Worm (Caenorhabditis elegans) whole organism, L2 larva: ENCODE data around the gene daf-1.
A peak's percentile ranks its signal among the peaks of the same experiment; 100 is the strongest.

Experiments used
- C34F6.9 ChIP-seq: fragments of 150-350 bp; optimal IDR thresholded peaks from 2 replicates; lab custom pipeline; 2014; ENCODE audit warnings: missing biosample characterization, missing genetic modification characterization
- F13H6.1 ChIP-seq: sonication (generic microtip); optimal IDR thresholded peaks from 2 replicates; lab custom pipeline; 2016; ENCODE audit warnings: missing genetic modification characterization, missing compliant biosample characterization
- Y55F3AM.14 ChIP-seq: fragments of 200-800 bp; sonication (Bioruptor generic); optimal IDR thresholded peaks from 2 replicates; lab custom pipeline; 2018; ENCODE audit warnings: mild to moderate bottlenecking, missing genetic modification characterization, missing compliant biosample characterization
- ZK546.5 ChIP-seq: sonication (generic microtip); optimal IDR thresholded peaks from 2 replicates; lab custom pipeline; 2017; ENCODE audit warnings: missing biosample characterization, missing genetic modification characterization
- alr-1 ChIP-seq: fragments of 150-350 bp; optimal IDR thresholded peaks from 2 replicates; lab custom pipeline; 2014; ENCODE audit warnings: missing biosample characterization, missing genetic modification characterization
- aly-2 ChIP-seq: fragments of 150-350 bp; optimal IDR thresholded peaks from 2 replicates; lab custom pipeline; 2014; ENCODE audit warnings: missing biosample characterization, missing genetic modification characterization
- ama-1 ChIP-seq: fragments of 150-350 bp; optimal IDR thresholded peaks from 2 replicates; lab custom pipeline; 2018; ENCODE audit warnings: inconsistent platforms
- blmp-1 ChIP-seq: sonication (generic microtip); optimal IDR thresholded peaks from 2 replicates; lab custom pipeline; 2017; ENCODE audit warnings: missing genetic modification characterization, mild to moderate bottlenecking, missing compliant biosample characterization, antibody characterized with exemption, moderate library complexity; ENCODE audit not compliant: insufficient read depth
- ceh-16 ChIP-seq: fragments of 150-350 bp; optimal IDR thresholded peaks from 2 replicates; lab custom pipeline; 2014; ENCODE audit warnings: missing biosample characterization, missing genetic modification characterization
- ceh-82 ChIP-seq: fragments of 150-350 bp; optimal IDR thresholded peaks from 2 replicates; lab custom pipeline; 2014; ENCODE audit warnings: missing biosample characterization, missing genetic modification characterization
- dmd-4 ChIP-seq: sonication (generic microtip); optimal IDR thresholded peaks from 2 replicates; lab custom pipeline; 2017; ENCODE audit warnings: missing biosample characterization, missing genetic modification characterization
- egl-27 ChIP-seq: sonication (generic microtip); optimal IDR thresholded peaks from 3 replicates; lab custom pipeline; 2017; ENCODE audit warnings: missing biosample characterization, missing genetic modification reagents, missing genetic modification characterization
- elt-1 ChIP-seq: fragments of 150-350 bp; optimal IDR thresholded peaks from 2 replicates; lab custom pipeline; 2014; ENCODE audit warnings: missing biosample characterization, missing genetic modification characterization
- fos-1 ChIP-seq: fragments of 150-350 bp; optimal IDR thresholded peaks from 2 replicates; lab custom pipeline; 2014; ENCODE audit warnings: missing biosample characterization, missing genetic modification characterization
- gmeb-1 ChIP-seq: fragments of 150-350 bp; optimal IDR thresholded peaks from 2 replicates; lab custom pipeline; 2014; ENCODE audit warnings: missing biosample characterization, missing genetic modification characterization
- lin-11 ChIP-seq: fragments of 150-350 bp; sonication (generic microtip); optimal IDR thresholded peaks from 2 replicates; lab custom pipeline; 2014; ENCODE audit warnings: missing biosample characterization, missing genetic modification characterization, inconsistent platforms, mixed read lengths
- lin-13 ChIP-seq: fragments of 150-350 bp; optimal IDR thresholded peaks from 2 replicates; lab custom pipeline; 2014; ENCODE audit warnings: missing biosample characterization, missing genetic modification reagents, missing genetic modification characterization
- lin-39 ChIP-seq: fragments of 150-350 bp; optimal IDR thresholded peaks from 2 replicates; lab custom pipeline; 2014; ENCODE audit warnings: missing biosample characterization, missing genetic modification reagents, missing genetic modification characterization
- lsy-2 ChIP-seq, 2 experiments: fragments of 150-350 bp in 1 of 2; sonication (generic microtip) in 1 of 2; optimal IDR thresholded peaks; 2 replicates each; lab custom pipeline; 2014 to 2017; ENCODE audit warnings: missing biosample characterization in 2 of 2, missing genetic modification characterization in 2 of 2
- mdl-1 ChIP-seq, 2 experiments: fragments of 150-350 bp in 1 of 2; sonication (generic microtip) in 1 of 2; optimal IDR thresholded peaks; 2 replicates each; lab custom pipeline; 2017; ENCODE audit warnings: missing biosample characterization in 2 of 2, missing genetic modification characterization in 2 of 2
- nhr-10 ChIP-seq: sonication (generic microtip); optimal IDR thresholded peaks from 2 replicates; lab custom pipeline; 2017; ENCODE audit warnings: missing biosample characterization, missing genetic modification characterization
- nhr-11 ChIP-seq: fragments of 150-350 bp; optimal IDR thresholded peaks from 2 replicates; lab custom pipeline; 2014; ENCODE audit warnings: missing biosample characterization, missing genetic modification characterization
- nhr-12 ChIP-seq: fragments of 150-350 bp; optimal IDR thresholded peaks from 2 replicates; lab custom pipeline; 2014; ENCODE audit warnings: missing biosample characterization, missing genetic modification characterization
- nhr-129 ChIP-seq: fragments of 150-350 bp; optimal IDR thresholded peaks from 2 replicates; lab custom pipeline; 2014; ENCODE audit warnings: missing biosample characterization, missing genetic modification characterization
- nhr-21 ChIP-seq: fragments of 150-350 bp; optimal IDR thresholded peaks from 2 replicates; lab custom pipeline; 2014; ENCODE audit warnings: missing biosample characterization, missing genetic modification characterization
- nhr-25 ChIP-seq: fragments of 150-350 bp; sonication (generic microtip); optimal IDR thresholded peaks from 3 replicates; lab custom pipeline; 2014; ENCODE audit warnings: missing biosample characterization, missing genetic modification characterization
- nhr-6 ChIP-seq: fragments of 150-350 bp; optimal IDR thresholded peaks from 2 replicates; lab custom pipeline; 2014; ENCODE audit warnings: missing biosample characterization, missing genetic modification characterization
- peb-1 ChIP-seq: fragments of 150-350 bp; optimal IDR thresholded peaks from 2 replicates; lab custom pipeline; 2014; ENCODE audit warnings: missing biosample characterization, missing genetic modification characterization
- sem-4 ChIP-seq: fragments of 150-350 bp; optimal IDR thresholded peaks from 2 replicates; lab custom pipeline; 2014; ENCODE audit warnings: missing biosample characterization, missing genetic modification reagents, missing genetic modification characterization
- sma-3 ChIP-seq: sonication (generic microtip); optimal IDR thresholded peaks from 2 replicates; lab custom pipeline; 2016; ENCODE audit warnings: missing genetic modification reagents, missing genetic modification characterization, missing compliant biosample characterization
- sma-9 ChIP-seq, 2 experiments: fragments of 150-350 bp in 1 of 2; sonication (generic microtip) in 1 of 2; optimal IDR thresholded peaks; 2 replicates each; lab custom pipeline; 2014 to 2016; ENCODE audit warnings: missing genetic modification characterization in 2 of 2, mild to moderate bottlenecking in 1 of 2, missing biosample characterization in 1 of 2, missing compliant biosample characterization in 1 of 2, missing genetic modification reagents in 1 of 2, moderate library complexity in 1 of 2
- snpc-4 ChIP-seq: fragments of 150-350 bp; optimal IDR thresholded peaks from 2 replicates; lab custom pipeline; 2014; ENCODE audit warnings: missing biosample characterization, missing genetic modification characterization
- unc-39 ChIP-seq: fragments of 150-350 bp; optimal IDR thresholded peaks from 2 replicates; lab custom pipeline; 2014; ENCODE audit warnings: missing biosample characterization, missing genetic modification characterization
- unc-55 ChIP-seq: fragments of 150-350 bp; sonication (generic microtip); optimal IDR thresholded peaks from 3 replicates; lab custom pipeline; 2014; ENCODE audit warnings: missing biosample characterization, missing genetic modification reagents, missing genetic modification characterization
- zag-1 ChIP-seq: fragments of 150-350 bp; optimal IDR thresholded peaks from 2 replicates; lab custom pipeline; 2014; ENCODE audit warnings: missing biosample characterization, missing genetic modification characterization
- ztf-4 ChIP-seq: fragments of 150-350 bp; optimal IDR thresholded peaks from 2 replicates; lab custom pipeline; 2014; ENCODE audit warnings: missing biosample characterization, missing genetic modification characterization

Gene daf-1

ce11 chrIV:132095-132494 lies at the start of gene daf-1:
Gene daf-1, plus strand, starts transcription at chrIV:132416.
- TF ChIP-seq unc-39 (tag; lab: Kevin White, UChicago): no peak
- TF ChIP-seq ama-1 (lab: Kevin White, UChicago): no peak
- no peak for TF ChIP-seq nhr-21 (tag; lab: Kevin White, UChicago)
- peak; percentile 57 for TF ChIP-seq C34F6.9 (tag; lab: Kevin White, UChicago)
- peak; percentile 50 for TF ChIP-seq nhr-129 (tag; lab: Kevin White, UChicago)
- TF ChIP-seq sma-9 (GFP tag; optimal IDR thresholded peaks at IDR 0.05; lab: Kevin White, UChicago): peak; percentile 45
- no peak for TF ChIP-seq sma-9 (tag; optimal IDR thresholded peaks at IDR 0.05; lab: Kevin White, UChicago)
- peak; percentile 63 for TF ChIP-seq unc-55
- TF ChIP-seq lin-13: no peak
- peak in 1 of 2 experiments; percentile 51 for TF ChIP-seq lsy-2 (tag; optimal IDR thresholded peaks at IDR 0.05; lab: Kevin White, UChicago)
- TF ChIP-seq ceh-82 (tag; lab: Kevin White, UChicago): no peak
- no peak for TF ChIP-seq peb-1 (tag; lab: Kevin White, UChicago)
- peak; percentile 6 for TF ChIP-seq F13H6.1 (tag; lab: Kevin White, UChicago)
- TF ChIP-seq mdl-1 (tag; optimal IDR thresholded peaks at IDR 0.05; lab: Kevin White, UChicago): peak; percentile 69 to 77
- TF ChIP-seq aly-2: no peak
- TF ChIP-seq ZK546.5 (tag; lab: Kevin White, UChicago): no peak

- TF ChIP-seq nhr-129 (tag; lab: Kevin White, UChicago) (no peak), ztf-4 (tag; lab: Kevin White, UChicago) (no peak), blmp-1 (tag; lab: Kevin White, UChicago) (no peak), nhr-25 (tag; lab: Kevin White, UChicago) (no peak), C34F6.9 (tag; lab: Kevin White, UChicago) (no peak), lin-13 (no peak), nhr-11 (tag; lab: Kevin White, UChicago) (no peak), unc-39 (tag; lab: Kevin White, UChicago) (no peak)
Observed at ce11 chrIV:86744-87143, 45.5 kb upstream of the daf-1 start.

- TF ChIP-seq nhr-12 (no peak), fos-1 (tag; lab: Kevin White, UChicago) (peak; percentile 30)
Observed at ce11 chrIV:89991-90390, 42.2 kb upstream of the daf-1 start, which contains the start of gene scl-23. Gene scl-23, minus strand, starts transcription at chrIV:90091.

ce11 chrIV:91680-92079 lies 40.5 kb upstream of the daf-1 start, which contains the start of gene tpa-1:
Gene tpa-1, plus strand, starts transcription at chrIV:91980.
- no peak for TF ChIP-seq elt-1 (tag; lab: Kevin White, UChicago)
- TF ChIP-seq ZK546.5 (tag; lab: Kevin White, UChicago): no peak
- TF ChIP-seq nhr-25 (tag; lab: Kevin White, UChicago): no peak
- no peak for TF ChIP-seq snpc-4 (tag; lab: Kevin White, UChicago)
- no peak for TF ChIP-seq Y55F3AM.14 (GFP tag; lab: Kevin White, UChicago)
- TF ChIP-seq egl-27 (tag; lab: Kevin White, UChicago): no peak
- no peak for TF ChIP-seq sem-4
- no peak for TF ChIP-seq dmd-4 (tag; lab: Kevin White, UChicago)
- TF ChIP-seq sma-3: no peak
- TF ChIP-seq alr-1 (tag; lab: Kevin White, UChicago): no peak
- no peak for TF ChIP-seq ceh-16 (tag; lab: Kevin White, UChicago)
- no peak for TF ChIP-seq lin-39 (tag; lab: Kevin White, UChicago)
- TF ChIP-seq zag-1: no peak
- TF ChIP-seq blmp-1 (tag; lab: Kevin White, UChicago): no peak
- TF ChIP-seq ama-1 (lab: Kevin White, UChicago): no peak
- no peak for TF ChIP-seq nhr-6 (tag; lab: Kevin White, UChicago)
- no peak for TF ChIP-seq aly-2
- no peak for TF ChIP-seq F13H6.1 (tag; lab: Kevin White, UChicago)
- no peak for TF ChIP-seq mdl-1 (tag; optimal IDR thresholded peaks at IDR 0.05; lab: Kevin White, UChicago)

ce11 chrIV:97681-98080 lies 34.5 kb upstream of the daf-1 start:
- no peak for TF ChIP-seq lin-13
- TF ChIP-seq ZK546.5 (tag; lab: Kevin White, UChicago): no peak
- TF ChIP-seq lin-11: no peak
- TF ChIP-seq gmeb-1 (tag; lab: Kevin White, UChicago): no peak
- TF ChIP-seq nhr-129 (tag; lab: Kevin White, UChicago): no peak
- no peak for TF ChIP-seq peb-1 (tag; lab: Kevin White, UChicago)
- no peak for TF ChIP-seq nhr-10 (tag; lab: Kevin White, UChicago)
- TF ChIP-seq F13H6.1 (tag; lab: Kevin White, UChicago): no peak
- TF ChIP-seq nhr-21 (tag; lab: Kevin White, UChicago): no peak
- no peak for TF ChIP-seq ceh-82 (tag; lab: Kevin White, UChicago)
- no peak for TF ChIP-seq ama-1 (lab: Kevin White, UChicago)
- no peak for TF ChIP-seq sma-9 (GFP tag; optimal IDR thresholded peaks at IDR 0.05; lab: Kevin White, UChicago)
- no peak for TF ChIP-seq sma-9 (tag; optimal IDR thresholded peaks at IDR 0.05; lab: Kevin White, UChicago)
- no peak for TF ChIP-seq dmd-4 (tag; lab: Kevin White, UChicago)
- TF ChIP-seq, all 48 proteins: peak for 0
